Fruit fly (Drosophila melanogaster) whole organism, embryonic: ENCODE measurements around the gene ebd1.

Source experiments
- Antp ChIP-seq: fragments of 200-800 bp; sonication (Bioruptor generic); optimal IDR thresholded peaks from 3 replicates; lab custom pipeline; 2016; ENCODE audit warnings: missing biosample characterization, missing genetic modification characterization
- Asciz ChIP-seq: fragments of 200-800 bp; sonication (Bioruptor generic); optimal IDR thresholded peaks from 2 replicates; lab custom pipeline; 2017; ENCODE audit warnings: missing biosample characterization, mild to moderate bottlenecking, missing genetic modification characterization, missing genetic modification reagents
- CG10654 ChIP-seq: fragments of 200-800 bp; sonication (Bioruptor generic); optimal IDR thresholded peaks from 2 replicates; lab custom pipeline; 2016; ENCODE audit warnings: missing biosample characterization, missing genetic modification characterization
- CG11085 ChIP-seq: fragments of 200-800 bp; sonication (Bioruptor generic); IDR thresholded peaks from 2 replicates; pipeline ENCODE4 v1.3.6; 2022; ENCODE audit warnings: missing biosample characterization, missing genetic modification characterization
- CG11560 ChIP-seq: fragments of 200-800 bp; sonication (Bioruptor generic); IDR thresholded peaks from 3 replicates; pipeline ENCODE4 v1.3.6; 2022; ENCODE audit warnings: missing biosample characterization, missing genetic modification characterization
- CG12769 ChIP-seq: fragments of 200-800 bp; sonication (Bioruptor generic); optimal IDR thresholded peaks from 2 replicates; lab custom pipeline; 2019; ENCODE audit warnings: missing biosample characterization, mild to moderate bottlenecking, missing genetic modification characterization, moderate library complexity
- CG17912 ChIP-seq: fragments of 200-800 bp; sonication (Bioruptor generic); optimal IDR thresholded peaks from 2 replicates; lab custom pipeline; 2018; ENCODE audit warnings: missing biosample characterization, mild to moderate bottlenecking, missing genetic modification characterization
- CG18764 ChIP-seq: fragments of 200-800 bp; sonication (Bioruptor generic); optimal IDR thresholded peaks from 3 replicates; lab custom pipeline; 2016; ENCODE audit warnings: missing biosample characterization, missing genetic modification characterization
- CG2116 ChIP-seq: fragments of 200-800 bp; sonication (Bioruptor generic); optimal IDR thresholded peaks from 3 replicates; lab custom pipeline; 2018; ENCODE audit warnings: missing biosample characterization, mild to moderate bottlenecking, missing genetic modification characterization
- CG3281 ChIP-seq: fragments of 200-800 bp; sonication (Bioruptor generic); optimal IDR thresholded peaks from 3 replicates; lab custom pipeline; 2017; ENCODE audit warnings: missing biosample characterization, mild to moderate bottlenecking, missing genetic modification characterization
- CG34224 ChIP-seq: fragments of 200-800 bp; sonication (Bioruptor generic); IDR thresholded peaks from 3 replicates; pipeline ENCODE4 v1.3.6; 2022; ENCODE audit warnings: missing biosample characterization, missing genetic modification characterization; ENCODE audit not compliant: partially characterized antibody
- CG5953 ChIP-seq: fragments of 200-800 bp; sonication (Bioruptor generic); IDR thresholded peaks from 2 replicates; pipeline ENCODE4 v1.3.6; 2022; ENCODE audit warnings: missing biosample characterization, missing genetic modification characterization
- CG6689 ChIP-seq: fragments of 200-800 bp; sonication (Bioruptor generic); IDR thresholded peaks from 2 replicates; pipeline ENCODE4 v1.3.6; 2022; ENCODE audit warnings: missing biosample characterization, missing genetic modification characterization
- CG9437 ChIP-seq: fragments of 200-800 bp; sonication (Bioruptor generic); optimal IDR thresholded peaks from 2 replicates; lab custom pipeline; 2018; ENCODE audit warnings: missing biosample characterization, mild to moderate bottlenecking, missing genetic modification characterization
- CG9932 ChIP-seq: fragments of 200-800 bp; sonication (Bioruptor generic); IDR thresholded peaks from 2 replicates; pipeline ENCODE4 v1.3.6; 2022; ENCODE audit warnings: missing biosample characterization, missing genetic modification characterization
- CrebB ChIP-seq: fragments of 200-800 bp; sonication (Bioruptor generic); optimal IDR thresholded peaks from 3 replicates; lab custom pipeline; 2018; ENCODE audit warnings: missing biosample characterization, mild to moderate bottlenecking, missing genetic modification characterization
- D ChIP-seq, 2 experiments: fragments of 200-800 bp in 1 of 2; fragments of >200 bp in 1 of 2; sonication (Bioruptor generic) in 1 of 2; optimal IDR thresholded peaks; 2 replicates in 1 of 2; 3 replicates in 1 of 2; lab custom pipeline; 2017; ENCODE audit warnings: mild to moderate bottlenecking in 1 of 2, missing biosample characterization in 1 of 2, missing genetic modification characterization in 1 of 2, missing genetic modification reagents in 1 of 2
- Deaf1 ChIP-seq: fragments of 200-800 bp; optimal IDR thresholded peaks from 3 replicates; lab custom pipeline; 2019; ENCODE audit warnings: missing biosample characterization, mild to moderate bottlenecking, missing genetic modification characterization, moderate library complexity
- Dip2 ChIP-seq: fragments of 200-800 bp; sonication (Bioruptor generic); IDR thresholded peaks from 2 replicates; pipeline ENCODE4 v1.3.6; 2022; ENCODE audit warnings: missing biosample characterization, missing genetic modification characterization
- Dll ChIP-seq: fragments of 200-800 bp; sonication (Bioruptor generic); IDR thresholded peaks from 4 replicates; pipeline ENCODE4 v1.3.6; 2022; ENCODE audit warnings: missing biosample characterization, missing genetic modification characterization; ENCODE audit not compliant: partially characterized antibody
- Dref ChIP-seq: fragments of 200-800 bp; sonication (Bioruptor generic); IDR thresholded peaks from 2 replicates; pipeline ENCODE4 v1.3.6; 2022; ENCODE audit warnings: missing biosample characterization, missing genetic modification characterization
- Eip74EF ChIP-seq, 2 experiments: fragments of 200-800 bp in 1 of 2; fragments of >200 bp in 1 of 2; sonication (Bioruptor generic) in 1 of 2; optimal IDR thresholded peaks; 2 replicates each; lab custom pipeline; 2017 to 2019; ENCODE audit warnings: missing biosample characterization in 2 of 2, missing genetic modification characterization in 2 of 2, mild to moderate bottlenecking in 1 of 2, moderate library complexity in 1 of 2
- Hmr ChIP-seq: fragments of 200-800 bp; sonication (Bioruptor generic); optimal IDR thresholded peaks from 3 replicates; lab custom pipeline; 2017; ENCODE audit warnings: mild to moderate bottlenecking, missing biosample characterization, missing genetic modification reagents, missing genetic modification characterization
- Hr3 ChIP-seq: fragments of 200-800 bp; sonication (Bioruptor generic); optimal IDR thresholded peaks from 3 replicates; lab custom pipeline; 2016; ENCODE audit warnings: missing biosample characterization, missing genetic modification characterization
- Lhr ChIP-seq: fragments of 200-800 bp; sonication (Bioruptor generic); optimal IDR thresholded peaks from 3 replicates; lab custom pipeline; 2017; ENCODE audit warnings: mild to moderate bottlenecking, missing biosample characterization, missing genetic modification reagents, missing genetic modification characterization
- Max ChIP-seq: fragments of 200-800 bp; sonication (Bioruptor generic); optimal IDR thresholded peaks from 2 replicates; lab custom pipeline; 2016; ENCODE audit warnings: missing biosample characterization, mild to moderate bottlenecking, missing genetic modification characterization
- Med ChIP-seq: fragments of 200-800 bp; sonication (Bioruptor generic); peaks from one replicate; lab custom pipeline; 2016; ENCODE audit warnings: missing biosample characterization, missing genetic modification characterization, mild to moderate bottlenecking, inconsistent platforms, moderate library complexity
- NK7.1 ChIP-seq: fragments of 200-800 bp; sonication (Bioruptor generic); optimal IDR thresholded peaks from 3 replicates; lab custom pipeline; 2016; ENCODE audit warnings: missing biosample characterization, missing genetic modification characterization
- Scr ChIP-seq: fragments of 200-800 bp; sonication (Bioruptor generic); IDR thresholded peaks from 2 replicates; pipeline ENCODE4 v1.3.6; 2022; ENCODE audit warnings: missing biosample characterization, missing genetic modification characterization; ENCODE audit not compliant: partially characterized antibody
- Sin3A ChIP-seq: fragments of >200 bp; optimal IDR thresholded peaks from 2 replicates; lab custom pipeline; 2018
- Stat92E ChIP-seq, 3 experiments: fragments of >200 bp in 2 of 3; fragments of 200-800 bp in 1 of 3; sonication (Bioruptor generic) in 1 of 3; optimal IDR thresholded peaks; 2 replicates each; lab custom pipeline; 2017 to 2019; ENCODE audit warnings: missing biosample characterization in 3 of 3, missing genetic modification characterization in 3 of 3, mild to moderate bottlenecking in 1 of 3, moderate library complexity in 1 of 3
- Trl ChIP-seq, 3 experiments: fragments of >200 bp in 2 of 3; fragments of 200-800 bp in 1 of 3; sonication (Bioruptor generic) in 1 of 3; optimal IDR thresholded peaks; 2 replicates in 1 of 3; 3 replicates in 2 of 3; lab custom pipeline; 2016 to 2017; ENCODE audit warnings: missing biosample characterization in 1 of 3, missing genetic modification characterization in 1 of 3
- ab ChIP-seq: fragments of 200-800 bp; sonication (Bioruptor generic); optimal IDR thresholded peaks from 2 replicates; lab custom pipeline; 2016; ENCODE audit warnings: missing biosample characterization, missing genetic modification characterization
- ac ChIP-seq: fragments of 200-800 bp; sonication (Bioruptor generic); optimal IDR thresholded peaks from 3 replicates; lab custom pipeline; 2017; ENCODE audit warnings: missing biosample characterization, mild to moderate bottlenecking, missing genetic modification characterization
- amos ChIP-seq: fragments of 200-800 bp; sonication (Bioruptor generic); IDR thresholded peaks from 2 replicates; pipeline ENCODE4 v1.3.6; 2022; ENCODE audit warnings: missing biosample characterization, missing genetic modification characterization; ENCODE audit not compliant: partially characterized antibody
- chif ChIP-seq, 2 experiments: fragments of 200-800 bp; sonication (Bioruptor generic); optimal IDR thresholded peaks; 3 replicates each; lab custom pipeline; 2016; ENCODE audit warnings: missing biosample characterization in 2 of 2, missing genetic modification characterization in 2 of 2
- chinmo ChIP-seq: fragments of 200-800 bp; sonication (Bioruptor generic); IDR thresholded peaks from 4 replicates; pipeline ENCODE4 v1.3.6; 2022; ENCODE audit warnings: missing biosample characterization, missing genetic modification characterization; ENCODE audit not compliant: partially characterized antibody
- chm ChIP-seq: fragments of 200-800 bp; sonication (Bioruptor generic); IDR thresholded peaks from 2 replicates; pipeline ENCODE4 v1.3.6; 2022; ENCODE audit warnings: missing biosample characterization, missing genetic modification characterization
- ci ChIP-seq: fragments of 200-800 bp; sonication (Bioruptor generic); IDR thresholded peaks from 3 replicates; pipeline ENCODE4 v1.3.6; 2022; ENCODE audit warnings: missing biosample characterization, missing genetic modification characterization
- crol ChIP-seq: fragments of 200-800 bp; sonication (Bioruptor generic); IDR thresholded peaks from 2 replicates; pipeline ENCODE4 v1.3.6; 2022; ENCODE audit warnings: missing biosample characterization, missing genetic modification characterization
- danr ChIP-seq: fragments of 200-800 bp; sonication (Bioruptor generic); IDR thresholded peaks from 2 replicates; pipeline ENCODE4 v1.3.6; 2022; ENCODE audit warnings: missing biosample characterization, missing genetic modification characterization
- gcm ChIP-seq: fragments of 200-800 bp; sonication (Bioruptor generic); optimal IDR thresholded peaks from 2 replicates; lab custom pipeline; 2019; ENCODE audit warnings: missing biosample characterization, mild to moderate bottlenecking, missing genetic modification characterization, moderate library complexity
- nerfin-1 ChIP-seq: fragments of 200-800 bp; sonication (Bioruptor generic); optimal IDR thresholded peaks from 3 replicates; lab custom pipeline; 2019; ENCODE audit warnings: missing biosample characterization, mild to moderate bottlenecking, missing genetic modification characterization, moderate library complexity
- nerfin-2 ChIP-seq: fragments of 200-800 bp; sonication (Bioruptor generic); IDR thresholded peaks from 2 replicates; pipeline ENCODE4 v1.3.6; 2022; ENCODE audit warnings: missing biosample characterization, missing genetic modification characterization; ENCODE audit not compliant: partially characterized antibody
- pho ChIP-seq: fragments of 200-800 bp; sonication (Bioruptor generic); optimal IDR thresholded peaks from 2 replicates; lab custom pipeline; 2016; ENCODE audit warnings: missing biosample characterization, missing genetic modification characterization
- slbo ChIP-seq: fragments of 200-800 bp; sonication (Bioruptor generic); IDR thresholded peaks from 2 replicates; pipeline ENCODE4 v1.3.6; 2022; ENCODE audit warnings: missing biosample characterization, missing genetic modification characterization
- so ChIP-seq: fragments of 200-800 bp; sonication (Bioruptor generic); IDR thresholded peaks from 3 replicates; pipeline ENCODE4 v1.3.6; 2022; ENCODE audit warnings: missing biosample characterization, missing genetic modification characterization
- vfl ChIP-seq: fragments of 200-800 bp; sonication (Bioruptor generic); optimal IDR thresholded peaks from 2 replicates; lab custom pipeline; 2016; ENCODE audit warnings: missing biosample characterization, missing genetic modification characterization
- z ChIP-seq: fragments of 200-800 bp; sonication (Bioruptor generic); IDR thresholded peaks from 3 replicates; pipeline ENCODE4 v1.3.6; 2022; ENCODE audit warnings: missing biosample characterization, missing genetic modification characterization

The ebd1 gene

dm6 chr3L:707992-708489 lies 22.7 kb upstream of the ebd1 start, which contains the start of gene CG13895 (continued):
- TF ChIP-seq D (optimal IDR thresholded peaks at IDR 0.05; lab: Kevin White, UChicago) (no peak), D (GFP tag; optimal IDR thresholded peaks at IDR 0.05; lab: Kevin White, UChicago) (no peak), Trl (optimal IDR thresholded peaks at IDR 0.05; lab: Kevin White, UChicago) (peak; percentile 85 to 87), Trl (GFP tag; optimal IDR thresholded peaks at IDR 0.05; lab: Kevin White, UChicago) (peak; percentile 18), CG17912 (GFP tag; lab: Kevin White, UChicago) (no peak), Hr3 (no peak), ac (GFP tag; lab: Kevin White, UChicago) (no peak), ci (peak; percentile 65; the same call in 1 of the 3 replicates), CG11560 (tag; lab: Robert Waterston, UW) (no peak), chm (GFP tag; lab: Robert Waterston, UW) (0 out of 2 replicates have a peak, but pooled peaks have one; percentile 6), CG10654 (GFP tag; lab: Kevin White, UChicago) (no peak), chif (GFP tag; optimal IDR thresholded peaks at IDR 0.05; lab: Kevin White, UChicago) (no peak), CG5953 (GFP tag; lab: Robert Waterston, UW) (no peak), Deaf1 (tag; lab: Kevin White, UChicago) (peak; percentile 71), chinmo (GFP tag; lab: Robert Waterston, UW) (peak; percentile 95; the same call in 3 of the 4 replicates), z (GFP tag; lab: Robert Waterston, UW) (peak; percentile 79), Med (GFP tag; lab: Kevin White, UChicago) (peak; percentile 82), CG9932 (GFP tag; lab: Robert Waterston, UW) (no peak), CG3281 (GFP tag; lab: Kevin White, UChicago) (no peak), NK7.1 (GFP tag; lab: Kevin White, UChicago) (no peak), pho (no peak), CG18764 (GFP tag; lab: Kevin White, UChicago) (no peak), nerfin-2 (no peak), slbo (no peak), danr (GFP tag; lab: Robert Waterston, UW) (no peak), CG2116 (GFP tag; lab: Kevin White, UChicago) (no peak), Scr (GFP tag; lab: Robert Waterston, UW) (no peak), Antp (GFP tag; lab: Kevin White, UChicago) (no peak), Stat92E (GFP tag; optimal IDR thresholded peaks at IDR 0.05; lab: Kevin White, UChicago) (peak in 1 of 3 experiments; percentile 82), gcm (GFP tag; lab: Kevin White, UChicago) (peak; percentile 0), vfl (GFP tag; lab: Kevin White, UChicago) (no peak), Sin3A (no peak), Dref (GFP tag; lab: Robert Waterston, UW) (no peak), nerfin-1 (peak; percentile 12), Lhr (GFP tag; lab: Kevin White, UChicago) (no peak), CG34224 (GFP tag; lab: Robert Waterston, UW) (peak; percentile 50; the same call in 2 of the 3 replicates), Max (GFP tag; lab: Kevin White, UChicago) (peak; percentile 27), amos (GFP tag; lab: Robert Waterston, UW) (peak; percentile 18; the same call in 1 of the 2 replicates), Asciz (GFP tag; lab: Kevin White, UChicago) (no peak), Dip2 (no peak), Hmr (GFP tag; lab: Kevin White, UChicago) (peak; percentile 33), Dll (GFP tag; lab: Robert Waterston, UW) (peak; percentile 54; the same call in 2 of the 4 replicates), CG6689 (GFP tag; lab: Robert Waterston, UW) (no peak), CG12769 (peak; percentile 28), CG9437 (GFP tag; lab: Kevin White, UChicago) (no peak), so (GFP tag; lab: Robert Waterston, UW) (0 out of 3 replicates have a peak, but pooled peaks have one; percentile 37), Eip74EF (GFP tag; optimal IDR thresholded peaks at IDR 0.05; lab: Kevin White, UChicago) (peak in 1 of 2 experiments; percentile 63), ab (GFP tag; lab: Kevin White, UChicago) (no peak), CG11085 (GFP tag; lab: Robert Waterston, UW) (no peak), crol (GFP tag; lab: Robert Waterston, UW) (0 out of 2 replicates have a peak, but pooled peaks have one; percentile 15), CrebB (tag; lab: Kevin White, UChicago) (no peak)
